Fruit fly (Drosophila melanogaster) whole organism, adult: ENCODE results near the gene eIF4E1.

ENCODE experiments used
- CG12768 ChIP-seq: fragments of 200-800 bp; sonication (Bioruptor generic); optimal IDR thresholded peaks from 2 replicates; lab custom pipeline; 2017; ENCODE audit warnings: missing biosample characterization, missing genetic modification characterization, mild to moderate bottlenecking, moderate library complexity, missing genetic modification reagents
- CG7101 ChIP-seq: fragments of 200-800 bp; sonication (Bioruptor generic); optimal IDR thresholded peaks from 2 replicates; lab custom pipeline; 2018; ENCODE audit warnings: missing biosample characterization, mild to moderate bottlenecking, missing genetic modification characterization, moderate library complexity
- bab1 ChIP-seq: fragments of 200-800 bp; sonication (Bioruptor generic); optimal IDR thresholded peaks from 3 replicates; lab custom pipeline; 2019; ENCODE audit warnings: missing biosample characterization, mild to moderate bottlenecking, missing genetic modification characterization, moderate library complexity

dm6 chr3L:9375130-9375529 lies 27.1 kb downstream of the eIF4E1 start, which contains the start of gene CG4461:
- TF ChIP-seq CG12768 (GFP tag; lab: Kevin White, UChicago) (no peak), bab1 (GFP tag; lab: Kevin White, UChicago) (no peak), CG7101 (tag; lab: Kevin White, UChicago) (no peak)
